Worm (Caenorhabditis elegans) whole organism, midembryonic: ENCODE measurements around the gene nhr-286.
A peak's percentile ranks its signal among the peaks of the same experiment; 100 is the strongest.

Experiments
- T22C8.4 ChIP-seq: fragments of 200-800 bp; sonication (Bioruptor generic); IDR thresholded peaks from 2 replicates; pipeline ENCODE4 v1.3.6; 2022; ENCODE audit warnings: missing genetic modification characterization, missing compliant biosample characterization
- cog-1 ChIP-seq: sonication (generic microtip); optimal IDR thresholded peaks from 2 replicates; lab custom pipeline; 2016; ENCODE audit warnings: missing genetic modification characterization, missing compliant biosample characterization
- flt-1 ChIP-seq: fragments of 200-800 bp; sonication (Bioruptor generic); IDR thresholded peaks from 2 replicates; pipeline ENCODE4 v1.3.6; 2022; ENCODE audit warnings: missing genetic modification characterization, missing compliant biosample characterization
- klf-2 ChIP-seq: fragments of 200-800 bp; sonication (Bioruptor generic); conservative IDR thresholded peaks from 2 replicates; pipeline ENCODE4 v1.3.6; 2022; ENCODE audit warnings: missing genetic modification reagents, missing genetic modification characterization, missing compliant biosample characterization
- med-1 ChIP-seq: sonication (generic microtip); optimal IDR thresholded peaks from 2 replicates; lab custom pipeline; 2017; ENCODE audit warnings: missing genetic modification characterization, mild to moderate bottlenecking, missing compliant biosample characterization, antibody characterized with exemption, missing genetic modification reagents; ENCODE audit not compliant: insufficient read depth
- ref-1 ChIP-seq: fragments of 200-800 bp; sonication (Bioruptor generic); conservative IDR thresholded peaks from 2 replicates; pipeline ENCODE4 v1.3.6; 2022; ENCODE audit warnings: missing genetic modification reagents, missing genetic modification characterization, missing compliant biosample characterization
- tab-1 ChIP-seq: fragments of 200-800 bp; sonication (Bioruptor generic); IDR thresholded peaks from 2 replicates; pipeline ENCODE4 v1.3.6; 2022; ENCODE audit warnings: missing genetic modification characterization, missing compliant biosample characterization
- ztf-23 ChIP-seq: fragments of 200-800 bp; sonication (Bioruptor generic); IDR thresholded peaks from 2 replicates; pipeline ENCODE4 v1.3.6; 2022; ENCODE audit warnings: missing genetic modification reagents, missing genetic modification characterization, missing compliant biosample characterization
- ztf-29 ChIP-seq: fragments of 200-800 bp; sonication (Bioruptor generic); IDR thresholded peaks from 2 replicates; pipeline ENCODE4 v1.3.6; 2022; ENCODE audit warnings: missing genetic modification reagents, missing genetic modification characterization, missing compliant biosample characterization

Gene nhr-286

DNA sequence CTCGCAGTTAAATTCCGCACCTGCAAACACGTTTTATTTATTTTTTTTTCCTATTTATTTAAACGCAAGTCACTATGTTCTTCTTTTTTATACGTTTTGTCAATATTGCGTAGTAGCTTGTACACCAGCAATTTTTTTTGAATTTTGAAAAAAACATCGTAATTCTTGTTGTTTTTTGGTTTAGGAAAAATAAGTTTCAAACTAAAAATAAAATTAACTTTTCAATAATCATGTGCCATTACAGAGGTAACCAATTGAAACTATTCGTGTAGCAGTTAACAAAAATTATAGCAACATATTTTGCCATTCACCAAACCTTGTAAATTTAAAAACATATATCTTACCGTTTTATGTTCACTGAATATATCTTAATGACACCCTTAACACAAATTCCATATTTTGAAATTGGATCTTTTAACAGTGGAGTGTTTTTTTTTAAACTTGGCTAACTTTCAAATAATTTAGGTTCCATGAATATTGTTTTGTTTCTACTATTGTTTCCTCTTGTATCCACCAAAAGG is 31.8 kb upstream of the nhr-286 start, which contains the start of gene lmd-5:
Gene lmd-5, plus strand, starts transcription at position 471 of the 521 bp plus-strand sequence.
- TF ChIP-seq ztf-23 = no peak
- TF ChIP-seq ztf-29 = no peak
- TF ChIP-seq flt-1 (GFP tag; lab: Robert Waterston, UW) = no peak
- TF ChIP-seq tab-1 (GFP tag; lab: Robert Waterston, UW) = no peak
- no peak for TF ChIP-seq cog-1
- TF ChIP-seq T22C8.4 (GFP tag; lab: Robert Waterston, UW) = no peak
- no peak for TF ChIP-seq klf-2 (GFP tag; lab: Robert Waterston, UW)
- TF ChIP-seq ref-1 (GFP tag; lab: Robert Waterston, UW) = no peak
- TF ChIP-seq med-1 (GFP tag; lab: Kevin White, UChicago) = no peak

- TF ChIP-seq ztf-29 (no peak), med-1 (GFP tag; lab: Kevin White, UChicago) (no peak)
Measured at ce11 chrV:7120168-7120567, 28.8 kb upstream of the nhr-286 start, which contains the start of gene srx-34. srx-34 (minus strand) TSS chrV:7120268.

- no peak for TF ChIP-seq ref-1 (GFP tag; lab: Robert Waterston, UW)
- TF ChIP-seq T22C8.4 (GFP tag; lab: Robert Waterston, UW) = no peak
- no peak for TF ChIP-seq klf-2 (GFP tag; lab: Robert Waterston, UW)
- no peak for TF ChIP-seq med-1 (GFP tag; lab: Kevin White, UChicago)
- TF ChIP-seq tab-1 (GFP tag; lab: Robert Waterston, UW) = no peak
- no peak for TF ChIP-seq flt-1 (GFP tag; lab: Robert Waterston, UW)
- TF ChIP-seq cog-1 = no peak
- no peak for TF ChIP-seq ztf-23
- no peak for TF ChIP-seq ztf-29
Measured at ce11 chrV:7118796-7119195, 27.4 kb upstream of the nhr-286 start, which contains the start of gene srx-33. srx-33 (minus strand) TSS chrV:7118896.

ce11 chrV:7112223-7112622 is 20.8 kb upstream of the nhr-286 start:
- TF ChIP-seq klf-2 (GFP tag; lab: Robert Waterston, UW) (no peak), tab-1 (GFP tag; lab: Robert Waterston, UW) (no peak), T22C8.4 (GFP tag; lab: Robert Waterston, UW) (no peak), med-1 (GFP tag; lab: Kevin White, UChicago) (no peak)

DNA sequence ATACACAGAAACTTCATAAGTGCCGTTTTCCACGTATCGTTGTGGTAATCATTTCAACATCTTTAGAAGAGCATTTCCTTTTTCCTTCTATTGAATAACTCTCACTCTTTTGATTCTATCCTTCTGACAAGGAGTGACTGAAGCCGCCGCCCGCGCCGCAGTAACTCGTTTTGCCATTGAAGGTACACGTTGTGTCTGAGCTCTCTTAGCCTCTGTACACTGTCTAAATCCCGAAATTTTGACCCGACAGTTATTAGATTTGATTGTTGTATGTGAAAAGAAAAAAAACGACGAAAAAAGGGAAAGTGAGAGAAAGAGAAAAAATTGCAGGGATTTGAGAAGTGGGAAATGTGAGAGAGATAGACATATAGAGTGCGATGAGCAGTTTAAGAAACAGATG is 19.9 kb upstream of the nhr-286 start:
- TF ChIP-seq cog-1 (no peak), ztf-29 (no peak), flt-1 (GFP tag; lab: Robert Waterston, UW) (no peak), ztf-23 (no peak), ref-1 (GFP tag; lab: Robert Waterston, UW) (no peak), klf-2 (GFP tag; lab: Robert Waterston, UW) (no peak), med-1 (GFP tag; lab: Kevin White, UChicago) (no peak), tab-1 (GFP tag; lab: Robert Waterston, UW) (no peak), T22C8.4 (GFP tag; lab: Robert Waterston, UW) (no peak)

ce11 chrV:7110370-7110769 is 19.0 kb upstream of the nhr-286 start:
- TF ChIP-seq T22C8.4 (GFP tag; lab: Robert Waterston, UW) = no peak
- TF ChIP-seq ztf-29 = no peak
- TF ChIP-seq tab-1 (GFP tag; lab: Robert Waterston, UW) = no peak
- TF ChIP-seq med-1 (GFP tag; lab: Kevin White, UChicago) = no peak

ce11 chrV:7106499-7107152 is 15.2 kb upstream of the nhr-286 start:
- 0 out of 2 replicates have a peak, but pooled peaks have one; percentile 13 for TF ChIP-seq tab-1 (GFP tag; lab: Robert Waterston, UW)
- no peak for TF ChIP-seq med-1 (GFP tag; lab: Kevin White, UChicago)

DNA sequence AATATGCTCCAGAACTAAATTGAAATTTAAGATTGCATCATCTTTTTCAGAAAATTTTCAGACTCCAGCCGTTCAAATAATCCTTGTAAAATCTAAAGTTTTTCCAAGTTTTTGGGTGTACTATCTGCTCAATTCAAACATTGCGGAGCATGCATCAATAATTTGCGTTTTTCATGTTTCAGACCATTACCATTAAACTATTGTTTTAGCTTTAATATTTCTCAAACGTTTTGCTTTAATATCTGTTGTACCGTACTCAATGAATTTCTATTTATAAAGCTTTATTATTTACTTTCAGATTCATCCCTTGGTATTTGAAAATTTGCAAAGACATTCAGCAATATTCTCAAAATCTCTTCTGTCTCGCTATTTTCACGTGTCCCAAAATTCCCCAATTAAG is 11.8 kb upstream of the nhr-286 start, which contains the start of gene odr-2:
Gene odr-2, plus strand, starts transcription at position 301 of the 400 bp plus-strand sequence.
- TF ChIP-seq flt-1 (GFP tag; lab: Robert Waterston, UW) (no peak), klf-2 (GFP tag; lab: Robert Waterston, UW) (no peak), ztf-23 (no peak), T22C8.4 (GFP tag; lab: Robert Waterston, UW) (no peak), ref-1 (GFP tag; lab: Robert Waterston, UW) (no peak), ztf-29 (no peak), cog-1 (no peak), med-1 (GFP tag; lab: Kevin White, UChicago) (no peak), tab-1 (GFP tag; lab: Robert Waterston, UW) (no peak)

- TF ChIP-seq cog-1 = no peak
- TF ChIP-seq T22C8.4 (GFP tag; lab: Robert Waterston, UW) = no peak
- TF ChIP-seq flt-1 (GFP tag; lab: Robert Waterston, UW) = no peak
- no peak for TF ChIP-seq ztf-23
- no peak for TF ChIP-seq ztf-29
- no peak for TF ChIP-seq klf-2 (GFP tag; lab: Robert Waterston, UW)
- TF ChIP-seq tab-1 (GFP tag; lab: Robert Waterston, UW) = no peak
- no peak for TF ChIP-seq ref-1 (GFP tag; lab: Robert Waterston, UW)
- no peak for TF ChIP-seq med-1 (GFP tag; lab: Kevin White, UChicago)
Measured at ce11 chrV:7096811-7097210, 5.4 kb upstream of the nhr-286 start.

ce11 chrV:7096129-7096730 is 4.8 kb upstream of the nhr-286 start:
- no peak for TF ChIP-seq klf-2 (GFP tag; lab: Robert Waterston, UW)
- TF ChIP-seq flt-1 (GFP tag; lab: Robert Waterston, UW) = no peak
- TF ChIP-seq T22C8.4 (GFP tag; lab: Robert Waterston, UW) = no peak
- no peak for TF ChIP-seq cog-1
- no peak for TF ChIP-seq med-1 (GFP tag; lab: Kevin White, UChicago)
